Fruit fly (Drosophila melanogaster) Kc167 (cell line): ENCODE results near the gene CG32486.

ENCODE experiments used
- Myc ChIP-seq: fragments of >200 bp; optimal IDR thresholded peaks from 2 replicates; lab custom pipeline; 2017; ENCODE audit warnings: missing external identifiers
- Sin3A ChIP-seq: fragments of >200 bp; optimal IDR thresholded peaks from 2 replicates; lab custom pipeline; 2018; ENCODE audit warnings: missing external identifiers
- h ChIP-seq: fragments of >200 bp; optimal IDR thresholded peaks from 3 replicates; lab custom pipeline; 2018; ENCODE audit warnings: missing external identifiers
- insv ChIP-seq: fragments of >200 bp; optimal IDR thresholded peaks from 3 replicates; lab custom pipeline; 2018; ENCODE audit warnings: missing external identifiers
- psq ChIP-seq: fragments of >200 bp; optimal IDR thresholded peaks from 2 replicates; lab custom pipeline; 2017; ENCODE audit warnings: missing external identifiers
- ttk ChIP-seq: sonication (Bioruptor generic); optimal IDR thresholded peaks from 2 replicates; lab custom pipeline; 2017; ENCODE audit warnings: missing external identifiers

- TF ChIP-seq Sin3A = no peak
- TF ChIP-seq psq = no peak
- no peak for TF ChIP-seq ttk (lab: Kevin White, UChicago)
- TF ChIP-seq Myc (lab: Kevin White, UChicago) = no peak
- TF ChIP-seq h = no peak
- no peak for TF ChIP-seq insv (lab: Kevin White, UChicago)
Measured at dm6 chr3L:3097598-3097880, 26.9 kb upstream of the CG32486 start.
